Worm (Caenorhabditis elegans) whole organism, mixed stage, embryonic: Measurements from ENCODE around the gene D1054.19.
A peak's percentile ranks its signal among the peaks of the same experiment; 100 is the strongest.

Experiments
- M03D4.4 ChIP-seq: sonication (generic microtip); optimal IDR thresholded peaks from 2 replicates; lab custom pipeline; 2017; ENCODE audit warnings: mild to moderate bottlenecking, missing genetic modification characterization, missing compliant biosample characterization
- bed-3 ChIP-seq: fragments of 200-800 bp; sonication (Bioruptor generic); optimal IDR thresholded peaks from 3 replicates; lab custom pipeline; 2018; ENCODE audit warnings: mild to moderate bottlenecking, missing genetic modification characterization, moderate library complexity, missing compliant biosample characterization
- blmp-1 ChIP-seq: fragments of 150-350 bp; optimal IDR thresholded peaks from 2 replicates; lab custom pipeline; 2014; ENCODE audit warnings: missing biosample characterization, missing genetic modification characterization
- ceh-43 ChIP-seq: fragments of 200-800 bp; sonication (Bioruptor generic); optimal IDR thresholded peaks from 2 replicates; lab custom pipeline; 2018; ENCODE audit warnings: mild to moderate bottlenecking, missing genetic modification characterization, moderate library complexity, missing compliant biosample characterization
- ceh-83 ChIP-seq: fragments of 200-800 bp; sonication (Bioruptor generic); optimal IDR thresholded peaks from 2 replicates; lab custom pipeline; 2018; ENCODE audit warnings: mild to moderate bottlenecking, missing genetic modification characterization, missing compliant biosample characterization
- ces-1 ChIP-seq: fragments of 150-350 bp; optimal IDR thresholded peaks from 2 replicates; lab custom pipeline; 2014; ENCODE audit warnings: missing biosample characterization, missing genetic modification reagents, missing genetic modification characterization
- cnd-1 ChIP-seq: fragments of 200-800 bp; sonication (Bioruptor generic); optimal IDR thresholded peaks from 2 replicates; lab custom pipeline; 2018; ENCODE audit warnings: mild to moderate bottlenecking, missing genetic modification characterization, missing compliant biosample characterization
- elt-3 ChIP-seq: fragments of 150-350 bp; optimal IDR thresholded peaks from 2 replicates; lab custom pipeline; 2014; ENCODE audit warnings: missing biosample characterization, missing genetic modification characterization
- hlh-1 ChIP-seq: fragments of 150-350 bp; optimal IDR thresholded peaks from 2 replicates; lab custom pipeline; 2014; ENCODE audit warnings: missing biosample characterization, missing genetic modification reagents, missing genetic modification characterization
- lin-13 ChIP-seq: fragments of 150-350 bp; optimal IDR thresholded peaks from 2 replicates; lab custom pipeline; 2014; ENCODE audit warnings: missing biosample characterization, missing genetic modification characterization
- lin-32 ChIP-seq: fragments of 200-800 bp; sonication (Bioruptor generic); optimal IDR thresholded peaks from 2 replicates; lab custom pipeline; 2018; ENCODE audit warnings: mild to moderate bottlenecking, missing genetic modification characterization, missing compliant biosample characterization
- lsy-2 ChIP-seq: fragments of 150-350 bp; optimal IDR thresholded peaks from 2 replicates; lab custom pipeline; 2014; ENCODE audit warnings: missing biosample characterization, missing genetic modification characterization
- mab-5 ChIP-seq: fragments of 150-350 bp; optimal IDR thresholded peaks from 2 replicates; lab custom pipeline; 2014; ENCODE audit warnings: missing biosample characterization, missing genetic modification characterization
- mep-1 ChIP-seq: fragments of 150-350 bp; optimal IDR thresholded peaks from 2 replicates; lab custom pipeline; 2017; ENCODE audit warnings: missing biosample characterization, missing genetic modification reagents, missing genetic modification characterization, inconsistent platforms
- mls-2 ChIP-seq: sonication (generic microtip); optimal IDR thresholded peaks from 2 replicates; lab custom pipeline; 2016; ENCODE audit warnings: mild to moderate bottlenecking, missing genetic modification characterization, moderate library complexity, missing compliant biosample characterization
- nhr-12 ChIP-seq: fragments of 150-350 bp; optimal IDR thresholded peaks from 2 replicates; lab custom pipeline; 2014; ENCODE audit warnings: missing biosample characterization, missing genetic modification characterization
- nhr-237 ChIP-seq: fragments of 150-350 bp; optimal IDR thresholded peaks from 2 replicates; lab custom pipeline; 2014; ENCODE audit warnings: missing biosample characterization, missing genetic modification characterization
- nhr-76 ChIP-seq: sonication (generic microtip); optimal IDR thresholded peaks from 2 replicates; lab custom pipeline; 2017; ENCODE audit warnings: missing biosample characterization, missing genetic modification characterization
- pha-4 ChIP-seq: fragments of 150-350 bp; optimal IDR thresholded peaks from 2 replicates; lab custom pipeline; 2018; ENCODE audit warnings: missing biosample characterization, missing genetic modification reagents, missing genetic modification characterization
- sem-2 ChIP-seq: fragments of 200-800 bp; sonication (Bioruptor generic); optimal IDR thresholded peaks from 2 replicates; lab custom pipeline; 2018; ENCODE audit warnings: mild to moderate bottlenecking, missing genetic modification characterization, missing compliant biosample characterization
- snpc-4 ChIP-seq: fragments of 150-350 bp; optimal IDR thresholded peaks from 2 replicates; lab custom pipeline; 2014; ENCODE audit warnings: missing biosample characterization, missing genetic modification characterization
- sptf-1 ChIP-seq: sonication (generic microtip); optimal IDR thresholded peaks from 2 replicates; lab custom pipeline; 2017; ENCODE audit warnings: mild to moderate bottlenecking, missing genetic modification characterization, moderate library complexity, missing compliant biosample characterization
- tbx-8 ChIP-seq: fragments of 200-800 bp; sonication (Bioruptor generic); optimal IDR thresholded peaks from 2 replicates; lab custom pipeline; 2018; ENCODE audit warnings: mild to moderate bottlenecking, missing genetic modification characterization, moderate library complexity, missing compliant biosample characterization
- unc-39 ChIP-seq: fragments of 150-350 bp; optimal IDR thresholded peaks from 2 replicates; lab custom pipeline; 2014; ENCODE audit warnings: missing biosample characterization, missing genetic modification characterization
- unc-62 ChIP-seq: fragments of 150-350 bp; optimal IDR thresholded peaks from 2 replicates; lab custom pipeline; 2014; ENCODE audit warnings: missing biosample characterization, missing genetic modification reagents, missing genetic modification characterization
- zip-8 ChIP-seq: fragments of 150-350 bp; optimal IDR thresholded peaks from 2 replicates; lab custom pipeline; 2014; ENCODE audit warnings: missing biosample characterization, missing genetic modification characterization
- ztf-11 ChIP-seq: fragments of 150-350 bp; optimal IDR thresholded peaks from 2 replicates; lab custom pipeline; 2014; ENCODE audit warnings: missing biosample characterization, missing genetic modification characterization

Gene D1054.19

ce11 chrV:10832862-10833261 is 37.3 kb downstream of the D1054.19 start:
- no peak for TF ChIP-seq ceh-43 (GFP tag; lab: Kevin White, UChicago)
- TF ChIP-seq zip-8 (tag; lab: Kevin White, UChicago): no peak
- no peak for TF ChIP-seq mab-5 (tag; lab: Kevin White, UChicago)
- TF ChIP-seq tbx-8 (GFP tag; lab: Kevin White, UChicago): no peak
- TF ChIP-seq nhr-12: no peak
- no peak for TF ChIP-seq unc-62 (GFP tag; lab: Kevin White, UChicago)
- TF ChIP-seq cnd-1 (tag; lab: Kevin White, UChicago): no peak
- TF ChIP-seq hlh-1 (tag; lab: Kevin White, UChicago): no peak
- no peak for TF ChIP-seq mls-2 (tag; lab: Kevin White, UChicago)
- no peak for TF ChIP-seq lin-13 (tag; lab: Kevin White, UChicago)
- TF ChIP-seq nhr-237: no peak
- TF ChIP-seq ztf-11 (tag; lab: Kevin White, UChicago): no peak
- TF ChIP-seq nhr-76 (tag; lab: Kevin White, UChicago): no peak
- TF ChIP-seq snpc-4 (tag; lab: Kevin White, UChicago): no peak
- no peak for TF ChIP-seq elt-3 (tag; lab: Kevin White, UChicago)

- no peak for TF ChIP-seq sem-2 (GFP tag; lab: Kevin White, UChicago)
- no peak for TF ChIP-seq M03D4.4
- no peak for TF ChIP-seq lin-32 (GFP tag; lab: Kevin White, UChicago)
- TF ChIP-seq ces-1 (GFP tag; lab: Kevin White, UChicago): peak; percentile 54
Observed at ce11 chrV:10834682-10835219, 39.2 kb downstream of the D1054.19 start.

- no peak for TF ChIP-seq mab-5 (tag; lab: Kevin White, UChicago)
- TF ChIP-seq pha-4 (tag; lab: Kevin White, UChicago): no peak
- no peak for TF ChIP-seq cnd-1 (tag; lab: Kevin White, UChicago)
- no peak for TF ChIP-seq unc-39 (tag; lab: Kevin White, UChicago)
- TF ChIP-seq lin-13 (tag; lab: Kevin White, UChicago): no peak
- TF ChIP-seq mep-1: no peak
- no peak for TF ChIP-seq blmp-1
- no peak for TF ChIP-seq bed-3 (GFP tag; lab: Kevin White, UChicago)
- TF ChIP-seq sptf-1: no peak
- no peak for TF ChIP-seq ceh-43 (GFP tag; lab: Kevin White, UChicago)
- TF ChIP-seq sem-2 (GFP tag; lab: Kevin White, UChicago): no peak
- TF ChIP-seq ceh-83 (GFP tag; lab: Kevin White, UChicago): no peak
Observed at ce11 chrV:10838204-10838603, 42.6 kb downstream of the D1054.19 start.

- TF ChIP-seq ces-1 (GFP tag; lab: Kevin White, UChicago) (peak; percentile 75), mab-5 (tag; lab: Kevin White, UChicago) (no peak), lin-13 (tag; lab: Kevin White, UChicago) (no peak), lsy-2 (tag; lab: Kevin White, UChicago) (no peak), blmp-1 (no peak), ceh-83 (GFP tag; lab: Kevin White, UChicago) (no peak)
Observed at ce11 chrV:10839398-10839797, 43.8 kb downstream of the D1054.19 start.
